Worm (Caenorhabditis elegans) whole organism, L1 larva: ENCODE data around the gene ZK1307.4.
A peak's percentile ranks its signal among the peaks of the same experiment; 100 is the strongest.

ENCODE experiments used
- C16A3.4 ChIP-seq: fragments of 150-350 bp; optimal IDR thresholded peaks from 2 replicates; lab custom pipeline; 2014; ENCODE audit warnings: missing biosample characterization, missing genetic modification characterization
- F16B12.6 ChIP-seq: fragments of 150-350 bp; optimal IDR thresholded peaks from 2 replicates; lab custom pipeline; 2014; ENCODE audit warnings: missing biosample characterization, missing genetic modification characterization
- aha-1 ChIP-seq: fragments of 150-350 bp; optimal IDR thresholded peaks from 2 replicates; lab custom pipeline; 2014; ENCODE audit warnings: missing biosample characterization, missing genetic modification characterization
- ama-1 ChIP-seq: fragments of 150-350 bp; optimal IDR thresholded peaks from 2 replicates; lab custom pipeline; 2014
- blmp-1 ChIP-seq: fragments of 150-350 bp; optimal IDR thresholded peaks from 2 replicates; lab custom pipeline; 2014; ENCODE audit warnings: missing biosample characterization, missing genetic modification characterization
- ceh-63 ChIP-seq: fragments of 200-800 bp; sonication (Bioruptor generic); optimal IDR thresholded peaks from 2 replicates; lab custom pipeline; 2018; ENCODE audit warnings: mild to moderate bottlenecking, missing genetic modification characterization, missing compliant biosample characterization
- ceh-82 ChIP-seq, 3 experiments: fragments of 150-350 bp in 1 of 3; sonication (generic microtip) in 2 of 3; optimal IDR thresholded peaks; 2 replicates each; lab custom pipeline; 2014 to 2017; ENCODE audit warnings: missing biosample characterization in 3 of 3, missing genetic modification characterization in 3 of 3
- ces-1 ChIP-seq: fragments of 150-350 bp; optimal IDR thresholded peaks from 2 replicates; lab custom pipeline; 2014; ENCODE audit warnings: missing biosample characterization, missing genetic modification reagents, missing genetic modification characterization
- dpl-1 ChIP-seq, 3 experiments: fragments of 150-350 bp in 2 of 3; sonication (generic microtip) in 1 of 3; optimal IDR thresholded peaks; 2 replicates each; lab custom pipeline; 2014 to 2017; ENCODE audit warnings: missing biosample characterization in 3 of 3, missing genetic modification characterization in 3 of 3, missing genetic modification reagents in 3 of 3
- dsc-1 ChIP-seq: sonication (generic microtip); optimal IDR thresholded peaks from 2 replicates; lab custom pipeline; 2016; ENCODE audit warnings: mild to moderate bottlenecking, missing genetic modification characterization, missing compliant biosample characterization
- efl-1 ChIP-seq, 4 experiments: fragments of 150-350 bp; optimal IDR thresholded peaks in 3 of 4; peaks in 1 of 4; 1 replicate in 1 of 4; 2 replicates in 3 of 4; lab custom pipeline; 2014; ENCODE audit warnings: missing biosample characterization in 2 of 4, missing genetic modification characterization in 2 of 4, missing genetic modification reagents in 2 of 4
- egl-13 ChIP-seq: sonication (generic microtip); optimal IDR thresholded peaks from 2 replicates; lab custom pipeline; 2016; ENCODE audit warnings: missing genotype, missing genetic modification reagents, missing genetic modification characterization, missing compliant biosample characterization
- egl-27 ChIP-seq, 2 experiments: fragments of 150-350 bp in 1 of 2; sonication (generic microtip); optimal IDR thresholded peaks; 3 replicates each; lab custom pipeline; 2017 to 2018; ENCODE audit warnings: missing biosample characterization in 2 of 2, missing genetic modification characterization in 2 of 2, missing genetic modification reagents in 2 of 2
- fkh-10 ChIP-seq: sonication (generic microtip); optimal IDR thresholded peaks from 2 replicates; lab custom pipeline; 2017; ENCODE audit warnings: missing biosample characterization, missing genetic modification reagents, missing genetic modification characterization
- fkh-4 ChIP-seq: sonication (generic microtip); optimal IDR thresholded peaks from 2 replicates; lab custom pipeline; 2016; ENCODE audit warnings: missing compliant biosample characterization, missing genetic modification characterization, borderline replicate concordance
- fos-1 ChIP-seq: fragments of 150-350 bp; optimal IDR thresholded peaks from 2 replicates; lab custom pipeline; 2014; ENCODE audit warnings: missing biosample characterization, missing genetic modification characterization
- hlh-17 ChIP-seq: fragments of 200-800 bp; sonication (Bioruptor generic); optimal IDR thresholded peaks from 2 replicates; lab custom pipeline; 2018; ENCODE audit warnings: missing genetic modification characterization, mild to moderate bottlenecking, missing compliant biosample characterization, moderate library complexity, borderline replicate concordance
- irx-1 ChIP-seq: sonication (generic microtip); optimal IDR thresholded peaks from 2 replicates; lab custom pipeline; 2016; ENCODE audit warnings: missing genetic modification characterization, missing compliant biosample characterization
- isw-1 ChIP-seq: fragments of 200-800 bp; sonication (Bioruptor generic); IDR thresholded peaks from 2 replicates; pipeline ENCODE4 v1.3.6; 2022; ENCODE audit warnings: missing genetic modification characterization, missing compliant biosample characterization
- lin-15B ChIP-seq: fragments of 150-350 bp; sonication (generic microtip); optimal IDR thresholded peaks from 3 replicates; lab custom pipeline; 2014; ENCODE audit warnings: missing biosample characterization, missing genetic modification characterization
- lin-39 ChIP-seq: fragments of 150-350 bp; optimal IDR thresholded peaks from 2 replicates; lab custom pipeline; 2014; ENCODE audit warnings: missing biosample characterization, missing genetic modification reagents, missing genetic modification characterization
- lir-3 ChIP-seq: sonication (generic microtip); optimal IDR thresholded peaks from 2 replicates; lab custom pipeline; 2016; ENCODE audit warnings: mild to moderate bottlenecking, missing genetic modification characterization, moderate library complexity, missing compliant biosample characterization; ENCODE audit not compliant: poor library complexity
- lsy-2 ChIP-seq, 2 experiments: fragments of 150-350 bp; optimal IDR thresholded peaks; 2 replicates each; lab custom pipeline; 2014; ENCODE audit warnings: missing biosample characterization in 2 of 2, missing genetic modification characterization in 2 of 2
- mab-9 ChIP-seq: fragments of 200-800 bp; sonication (Bioruptor generic); IDR thresholded peaks from 2 replicates; pipeline ENCODE4 v1.3.6; 2022; ENCODE audit warnings: missing genetic modification reagents, missing genetic modification characterization, missing compliant biosample characterization
- mdl-1 ChIP-seq, 2 experiments: fragments of 150-350 bp; optimal IDR thresholded peaks; 2 replicates each; lab custom pipeline; 2014 to 2017; ENCODE audit warnings: missing biosample characterization in 2 of 2, missing genetic modification characterization in 2 of 2, inconsistent platforms in 1 of 2
- mep-1 ChIP-seq: fragments of 150-350 bp; optimal IDR thresholded peaks from 2 replicates; lab custom pipeline; 2014; ENCODE audit warnings: missing biosample characterization, missing genetic modification characterization
- nhr-12 ChIP-seq: sonication (generic microtip); optimal IDR thresholded peaks from 2 replicates; lab custom pipeline; 2017; ENCODE audit warnings: missing biosample characterization, missing genetic modification characterization
- nhr-20 ChIP-seq: sonication (generic microtip); optimal IDR thresholded peaks from 2 replicates; lab custom pipeline; 2016; ENCODE audit warnings: mild to moderate bottlenecking, missing genetic modification characterization, missing compliant biosample characterization
- nhr-71 ChIP-seq: sonication (generic microtip); optimal IDR thresholded peaks from 2 replicates; lab custom pipeline; 2016; ENCODE audit warnings: mild to moderate bottlenecking, missing genetic modification characterization, moderate library complexity, missing compliant biosample characterization
- nhr-76 ChIP-seq: sonication (generic microtip); optimal IDR thresholded peaks from 2 replicates; lab custom pipeline; 2017; ENCODE audit warnings: missing biosample characterization, missing genetic modification characterization
- nhr-77 ChIP-seq: fragments of 150-350 bp; optimal IDR thresholded peaks from 2 replicates; lab custom pipeline; 2014; ENCODE audit warnings: missing biosample characterization, missing genetic modification characterization
- pag-3 ChIP-seq: sonication (generic microtip); optimal IDR thresholded peaks from 2 replicates; lab custom pipeline; 2017; ENCODE audit warnings: missing genetic modification characterization, mild to moderate bottlenecking, missing compliant biosample characterization, antibody characterized with exemption, borderline replicate concordance; ENCODE audit not compliant: insufficient read depth
- rnt-1 ChIP-seq: sonication (generic microtip); optimal IDR thresholded peaks from 2 replicates; lab custom pipeline; 2016; ENCODE audit warnings: mild to moderate bottlenecking, missing genetic modification characterization, moderate library complexity, missing compliant biosample characterization
- skn-1 ChIP-seq: fragments of 150-350 bp; optimal IDR thresholded peaks from 2 replicates; lab custom pipeline; 2014; ENCODE audit warnings: missing biosample characterization, missing genetic modification characterization
- snpc-4 ChIP-seq: fragments of 150-350 bp; optimal IDR thresholded peaks from 2 replicates; lab custom pipeline; 2014; ENCODE audit warnings: missing biosample characterization, missing genetic modification characterization
- snu-23 ChIP-seq: sonication (generic microtip); optimal IDR thresholded peaks from 2 replicates; lab custom pipeline; 2016; ENCODE audit warnings: missing genetic modification characterization, missing compliant biosample characterization
- sox-4 ChIP-seq: sonication (generic microtip); optimal IDR thresholded peaks from 2 replicates; lab custom pipeline; 2016; ENCODE audit warnings: missing genetic modification characterization, missing compliant biosample characterization
- sup-37 ChIP-seq: fragments of 200-800 bp; sonication (Bioruptor generic); optimal IDR thresholded peaks from 2 replicates; lab custom pipeline; 2018; ENCODE audit warnings: mild to moderate bottlenecking, missing genetic modification characterization, missing compliant biosample characterization
- swsn-7 ChIP-seq: sonication (generic microtip); optimal IDR thresholded peaks from 2 replicates; lab custom pipeline; 2016; ENCODE audit warnings: missing genetic modification characterization, missing compliant biosample characterization
- tbx-2 ChIP-seq: sonication (generic microtip); optimal IDR thresholded peaks from 2 replicates; lab custom pipeline; 2016; ENCODE audit warnings: missing genetic modification characterization, missing compliant biosample characterization
- tlp-1 ChIP-seq: fragments of 150-350 bp; optimal IDR thresholded peaks from 2 replicates; lab custom pipeline; 2014; ENCODE audit warnings: missing biosample characterization, missing genetic modification characterization
- vab-15 ChIP-seq: sonication (generic microtip); optimal IDR thresholded peaks from 2 replicates; lab custom pipeline; 2017; ENCODE audit warnings: missing genotype, mild to moderate bottlenecking, missing genetic modification characterization, missing compliant biosample characterization
- xbp-1 ChIP-seq: sonication (generic microtip); optimal IDR thresholded peaks from 2 replicates; lab custom pipeline; 2016; ENCODE audit warnings: missing genetic modification characterization, missing compliant biosample characterization
- zag-1 ChIP-seq: fragments of 150-350 bp; optimal IDR thresholded peaks from 2 replicates; lab custom pipeline; 2014; ENCODE audit warnings: missing biosample characterization, missing genetic modification characterization
- ztf-11 ChIP-seq, 2 experiments: sonication (generic microtip); optimal IDR thresholded peaks; 2 replicates each; lab custom pipeline; 2016 to 2017; ENCODE audit warnings: missing genetic modification characterization in 2 of 2, missing biosample characterization in 1 of 2, missing compliant biosample characterization in 1 of 2
- ztf-4 ChIP-seq: fragments of 150-350 bp; optimal IDR thresholded peaks from 2 replicates; lab custom pipeline; 2014; ENCODE audit warnings: missing biosample characterization, missing genetic modification characterization

Gene ZK1307.4

DNA sequence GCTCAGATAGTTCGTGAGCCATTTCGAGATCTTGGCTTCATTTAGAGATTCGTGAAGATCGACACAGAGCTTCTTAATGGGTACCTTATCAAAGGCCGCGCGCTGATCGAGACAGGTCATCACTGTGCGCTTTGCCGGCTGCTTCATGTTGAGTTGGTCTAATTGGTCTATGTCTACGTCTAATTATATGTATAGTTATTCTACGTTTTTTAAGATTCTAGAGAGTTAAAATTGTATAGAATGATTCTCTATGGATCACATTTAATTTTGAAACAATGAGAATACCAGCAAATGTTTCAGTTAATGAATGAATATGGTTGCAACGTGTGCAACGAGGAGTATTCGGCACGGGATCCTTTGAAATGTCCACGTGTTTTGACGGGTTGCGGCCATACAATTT, 23.1 kb upstream of the ZK1307.4 start, which contains the start of gene arc-1:
TSS of gene arc-1 (plus strand) at position 301 of the 400 bp plus-strand sequence.
- no peak for TF ChIP-seq blmp-1 (tag; lab: Kevin White, UChicago)
- no peak for TF ChIP-seq irx-1 (tag; lab: Kevin White, UChicago)
- TF ChIP-seq C16A3.4 (tag; lab: Kevin White, UChicago), result no peak
- TF ChIP-seq dsc-1 (tag; lab: Kevin White, UChicago), result no peak
- no peak for TF ChIP-seq egl-27 (tag; optimal IDR thresholded peaks at IDR 0.05; lab: Kevin White, UChicago)
- TF ChIP-seq ceh-63, result no peak
- no peak for TF ChIP-seq nhr-71 (tag; lab: Kevin White, UChicago)
- TF ChIP-seq isw-1, result no peak
- TF ChIP-seq mab-9 (GFP tag; lab: Robert Waterston, UW), result no peak
- TF ChIP-seq xbp-1 (tag; lab: Kevin White, UChicago), result no peak
- no peak for TF ChIP-seq tlp-1 (tag; lab: Kevin White, UChicago)
- TF ChIP-seq lsy-2 (tag; optimal IDR thresholded peaks at IDR 0.05; lab: Kevin White, UChicago), result no peak
- no peak for TF ChIP-seq fos-1

DNA sequence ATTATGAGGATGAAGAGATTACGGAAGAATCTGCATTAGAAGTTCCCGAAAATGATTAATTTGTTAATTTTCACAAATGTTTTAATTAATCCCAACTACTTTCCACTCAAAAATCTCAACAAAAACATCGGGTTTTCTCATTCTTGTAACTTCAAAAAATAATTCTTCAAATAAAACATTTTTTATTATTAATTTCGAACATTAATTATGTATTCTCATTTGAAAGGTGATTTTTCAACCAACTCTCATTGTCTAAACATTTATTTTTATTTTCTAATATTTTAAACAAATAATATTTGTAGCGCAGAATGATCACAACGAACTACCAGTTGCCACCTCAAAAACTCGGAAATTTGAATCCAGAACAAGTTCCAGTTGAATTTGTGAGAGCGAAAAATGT, 19.7 kb upstream of the ZK1307.4 start, which contains the start of gene ZK1320.7:
TSS of gene ZK1320.7 (plus strand) at position 301 of the 400 bp plus-strand sequence.
- TF ChIP-seq efl-1 (optimal IDR thresholded peaks at IDR 0.05; lab: Kevin White, UChicago) (no peak), efl-1 (GFP tag; optimal IDR thresholded peaks at IDR 0.05 in 1 of 2; lab: Kevin White, UChicago) (peak in 1 of 2 experiments; percentile 1), lin-15B (tag; lab: Kevin White, UChicago) (no peak)

DNA sequence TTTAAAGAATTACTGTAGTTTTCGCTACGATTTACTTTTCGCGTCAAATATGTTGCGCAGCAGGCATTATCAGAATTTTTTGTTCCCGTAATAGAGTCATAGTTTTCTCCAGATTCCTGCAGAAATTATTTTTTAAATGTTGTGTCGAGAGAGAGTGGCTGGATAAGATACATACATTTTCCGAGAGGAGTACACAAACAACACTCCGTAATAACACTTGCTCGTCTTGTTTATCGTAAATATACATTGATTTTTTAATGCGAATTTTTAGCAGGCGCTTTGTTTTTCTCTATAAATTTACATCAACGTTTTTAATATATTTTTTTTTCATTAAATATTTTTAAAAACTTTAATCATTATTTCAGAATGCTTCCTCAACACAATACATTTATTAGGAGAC, 17.4 kb upstream of the ZK1307.4 start, which contains the start of gene taf-8:
TSS of gene taf-8 (plus strand) at position 360 of the 400 bp plus-strand sequence.
- TF ChIP-seq egl-13 (peak; percentile 8), lir-3 (tag; lab: Kevin White, UChicago) (peak; percentile 54), lin-39 (tag; lab: Kevin White, UChicago) (peak; percentile 57), isw-1 (peak; percentile 33), nhr-77 (tag; lab: Kevin White, UChicago) (peak; percentile 22), nhr-20 (tag; lab: Kevin White, UChicago) (peak; percentile 79), tlp-1 (tag; lab: Kevin White, UChicago) (no peak), pag-3 (tag; lab: Kevin White, UChicago) (no peak), tbx-2 (tag; lab: Kevin White, UChicago) (peak; percentile 71), nhr-12 (tag; lab: Kevin White, UChicago) (no peak), fkh-10 (no peak), mdl-1 (tag; optimal IDR thresholded peaks at IDR 0.05; lab: Kevin White, UChicago) (no peak), xbp-1 (tag; lab: Kevin White, UChicago) (peak; percentile 66), ces-1 (GFP tag; lab: Kevin White, UChicago) (no peak), nhr-76 (tag; lab: Kevin White, UChicago) (no peak), vab-15 (tag; lab: Kevin White, UChicago) (no peak), zag-1 (no peak), sup-37 (GFP tag; lab: Kevin White, UChicago) (no peak), rnt-1 (tag; lab: Kevin White, UChicago) (peak; percentile 62), ceh-63 (no peak), ama-1 (lab: Kevin White, UChicago) (no peak), mep-1 (tag; lab: Kevin White, UChicago) (no peak), irx-1 (tag; lab: Kevin White, UChicago) (peak; percentile 32), ztf-4 (tag; lab: Kevin White, UChicago) (no peak), sox-4 (tag; lab: Kevin White, UChicago) (no peak), ceh-82 (tag; optimal IDR thresholded peaks at IDR 0.05; lab: Kevin White, UChicago) (peak; percentile 9 to 69 (median 62)), dpl-1 (GFP tag; optimal IDR thresholded peaks at IDR 0.05; lab: Kevin White, UChicago) (peak; percentile 41 to 70 (median 69)), aha-1 (tag; lab: Kevin White, UChicago) (no peak), efl-1 (optimal IDR thresholded peaks at IDR 0.05; lab: Kevin White, UChicago) (peak; percentile 60 to 76), efl-1 (GFP tag; optimal IDR thresholded peaks at IDR 0.05 in 1 of 2; lab: Kevin White, UChicago) (peak; percentile 65 to 97), skn-1 (peak; percentile 13), fkh-4 (tag; lab: Kevin White, UChicago) (no peak), F16B12.6 (peak; percentile 31), dsc-1 (tag; lab: Kevin White, UChicago) (peak; percentile 52), snu-23 (GFP tag; lab: Kevin White, UChicago) (peak; percentile 78), ztf-11 (tag; optimal IDR thresholded peaks at IDR 0.05; lab: Kevin White, UChicago) (peak in 1 of 2 experiments; percentile 34), swsn-7 (tag; lab: Kevin White, UChicago) (peak; percentile 71), snpc-4 (peak; percentile 33), hlh-17 (GFP tag; lab: Kevin White, UChicago) (no peak), C16A3.4 (tag; lab: Kevin White, UChicago) (peak; percentile 69), lsy-2 (tag; optimal IDR thresholded peaks at IDR 0.05; lab: Kevin White, UChicago) (peak; percentile 82 to 83)
